Fruit fly (Drosophila melanogaster) whole organism, prepupa: ENCODE measurements around the gene Acp76A.
A peak's percentile ranks its signal among the peaks of the same experiment; 100 is the strongest.

Experiments used
- Blimp-1 ChIP-seq: fragments of 200-800 bp; sonication (Bioruptor generic); optimal IDR thresholded peaks from 3 replicates; lab custom pipeline; 2017; ENCODE audit warnings: missing biosample characterization, missing genetic modification characterization, mild to moderate bottlenecking, moderate library complexity, missing genetic modification reagents
- CG10669 ChIP-seq: fragments of 200-800 bp; sonication (Bioruptor generic); optimal IDR thresholded peaks from 3 replicates; lab custom pipeline; 2018; ENCODE audit warnings: missing biosample characterization, mild to moderate bottlenecking, missing genetic modification characterization, moderate library complexity
- CG11762 ChIP-seq: fragments of 200-800 bp; sonication (Bioruptor generic); optimal IDR thresholded peaks from 3 replicates; lab custom pipeline; 2016; ENCODE audit warnings: missing biosample characterization, missing genetic modification characterization; ENCODE audit not compliant: insufficient read depth
- CG11902 ChIP-seq: fragments of 200-800 bp; sonication (Bioruptor generic); optimal IDR thresholded peaks from 3 replicates; lab custom pipeline; 2016; ENCODE audit warnings: missing biosample characterization, missing genetic modification characterization
- CG15336 ChIP-seq: fragments of 200-800 bp; sonication (Bioruptor generic); IDR thresholded peaks from 2 replicates; pipeline ENCODE4 v1.3.6; 2022; ENCODE audit warnings: missing biosample characterization, missing genetic modification characterization
- CG3032 ChIP-seq: fragments of 200-800 bp; optimal IDR thresholded peaks from 2 replicates; lab custom pipeline; 2019; ENCODE audit warnings: missing biosample characterization, mild to moderate bottlenecking, missing genetic modification characterization, moderate library complexity
- CG31627 ChIP-seq: fragments of 200-800 bp; sonication (Bioruptor generic); optimal IDR thresholded peaks from 3 replicates; lab custom pipeline; 2016; ENCODE audit warnings: missing biosample characterization, missing genetic modification characterization
- CG32006 ChIP-seq: fragments of 200-800 bp; sonication (Bioruptor generic); optimal IDR thresholded peaks from 3 replicates; lab custom pipeline; 2017; ENCODE audit warnings: missing biosample characterization, mild to moderate bottlenecking, missing genetic modification characterization
- CG3919 ChIP-seq: fragments of 200-800 bp; sonication (Bioruptor generic); optimal IDR thresholded peaks from 3 replicates; lab custom pipeline; 2016; ENCODE audit warnings: missing biosample characterization, missing genetic modification characterization
- CG6163 ChIP-seq: fragments of 200-800 bp; sonication (Bioruptor generic); IDR thresholded peaks from 3 replicates; pipeline ENCODE4 v1.3.6; 2022; ENCODE audit warnings: missing biosample characterization, missing genetic modification characterization
- CG6276 ChIP-seq: fragments of 200-800 bp; sonication (Bioruptor generic); optimal IDR thresholded peaks from 2 replicates; lab custom pipeline; 2017; ENCODE audit warnings: missing biosample characterization, mild to moderate bottlenecking, missing genetic modification characterization
- CG6808 ChIP-seq: fragments of 200-800 bp; sonication (Bioruptor generic); optimal IDR thresholded peaks from 3 replicates; lab custom pipeline; 2017; ENCODE audit warnings: missing biosample characterization, missing genetic modification characterization, mild to moderate bottlenecking, moderate library complexity, missing genetic modification reagents
- CG6854 ChIP-seq: fragments of 200-800 bp; sonication (Bioruptor generic); optimal IDR thresholded peaks from 2 replicates; lab custom pipeline; 2017; ENCODE audit warnings: missing biosample characterization, mild to moderate bottlenecking, missing genetic modification characterization
- CG7368 ChIP-seq: fragments of 200-800 bp; sonication (Bioruptor generic); optimal IDR thresholded peaks from 3 replicates; lab custom pipeline; 2016; ENCODE audit warnings: missing biosample characterization, missing genetic modification characterization
- CG8319 ChIP-seq: fragments of 200-800 bp; sonication (Bioruptor generic); optimal IDR thresholded peaks from 3 replicates; lab custom pipeline; 2016; ENCODE audit warnings: missing biosample characterization, missing genetic modification characterization
- CG8632 ChIP-seq: fragments of 200-800 bp; sonication (Bioruptor generic); optimal IDR thresholded peaks from 3 replicates; lab custom pipeline; 2016; ENCODE audit warnings: missing biosample characterization, missing genetic modification characterization
- CG9139 ChIP-seq: fragments of 200-800 bp; sonication (Bioruptor generic); optimal IDR thresholded peaks from 3 replicates; lab custom pipeline; 2017; ENCODE audit warnings: missing biosample characterization, mild to moderate bottlenecking, missing genetic modification characterization
- Eip75B ChIP-seq: fragments of 200-800 bp; sonication (Bioruptor generic); optimal IDR thresholded peaks from 3 replicates; lab custom pipeline; 2016; ENCODE audit warnings: missing biosample characterization, missing genetic modification characterization
- Eip78C ChIP-seq: fragments of 200-800 bp; sonication (Bioruptor generic); peaks from one replicate; lab custom pipeline; 2016; ENCODE audit warnings: missing biosample characterization, missing genetic modification characterization
- Eip93F ChIP-seq: fragments of 200-800 bp; sonication (Bioruptor generic); optimal IDR thresholded peaks from 2 replicates; lab custom pipeline; 2016; ENCODE audit warnings: missing biosample characterization, mild to moderate bottlenecking, missing genetic modification characterization
- Hr38 ChIP-seq: sonication (Bioruptor generic); optimal IDR thresholded peaks from 2 replicates; lab custom pipeline; 2016; ENCODE audit warnings: missing biosample characterization, missing genetic modification characterization
- Hr39 ChIP-seq: fragments of 200-800 bp; sonication (Bioruptor generic); optimal IDR thresholded peaks from 2 replicates; lab custom pipeline; 2016; ENCODE audit warnings: missing biosample characterization, missing genetic modification characterization
- Lpt ChIP-seq: fragments of 200-800 bp; sonication (Bioruptor generic); optimal IDR thresholded peaks from 3 replicates; lab custom pipeline; 2016; ENCODE audit warnings: missing biosample characterization, missing genetic modification characterization
- Smox ChIP-seq: fragments of 200-800 bp; sonication (Bioruptor generic); optimal IDR thresholded peaks from 3 replicates; lab custom pipeline; 2016; ENCODE audit warnings: missing biosample characterization, missing genetic modification characterization
- Sox102F ChIP-seq: fragments of 200-800 bp; sonication (Bioruptor generic); optimal IDR thresholded peaks from 2 replicates; lab custom pipeline; 2016; ENCODE audit warnings: missing biosample characterization, mild to moderate bottlenecking, missing genetic modification characterization
- Sox14 ChIP-seq: fragments of 200-800 bp; sonication (Bioruptor generic); optimal IDR thresholded peaks from 3 replicates; lab custom pipeline; 2016; ENCODE audit warnings: missing biosample characterization, missing genetic modification characterization
- achi ChIP-seq: fragments of 200-800 bp; sonication (Bioruptor generic); optimal IDR thresholded peaks from 3 replicates; lab custom pipeline; 2016; ENCODE audit warnings: missing biosample characterization, missing genetic modification characterization
- acj6 ChIP-seq: fragments of 200-800 bp; sonication (Bioruptor generic); optimal IDR thresholded peaks from 3 replicates; lab custom pipeline; 2016; ENCODE audit warnings: missing biosample characterization, missing genetic modification characterization
- cyc ChIP-seq: fragments of 200-800 bp; sonication (Bioruptor generic); optimal IDR thresholded peaks from 3 replicates; lab custom pipeline; 2016; ENCODE audit warnings: missing biosample characterization, missing genetic modification characterization
- dac ChIP-seq: fragments of 200-800 bp; sonication (Bioruptor generic); optimal IDR thresholded peaks from 2 replicates; lab custom pipeline; 2017; ENCODE audit warnings: missing biosample characterization, mild to moderate bottlenecking, missing genetic modification characterization
- eg ChIP-seq: fragments of 200-800 bp; sonication (Bioruptor generic); IDR thresholded peaks from 3 replicates; pipeline ENCODE4 v1.3.6; 2022; ENCODE audit warnings: missing biosample characterization, missing genetic modification characterization
- esn ChIP-seq: fragments of 200-800 bp; sonication (Bioruptor generic); optimal IDR thresholded peaks from 2 replicates; lab custom pipeline; 2016; ENCODE audit warnings: missing biosample characterization, mild to moderate bottlenecking, missing genetic modification characterization, moderate library complexity
- fd85E ChIP-seq: fragments of 200-800 bp; sonication (Bioruptor generic); optimal IDR thresholded peaks from 3 replicates; lab custom pipeline; 2016; ENCODE audit warnings: missing biosample characterization, missing genetic modification characterization
- fkh ChIP-seq: fragments of 200-800 bp; sonication (Bioruptor generic); optimal IDR thresholded peaks from 3 replicates; lab custom pipeline; 2017; ENCODE audit warnings: missing biosample characterization, mild to moderate bottlenecking, missing genetic modification characterization, moderate library complexity
- salr ChIP-seq, 2 experiments: fragments of 200-800 bp; sonication (Bioruptor generic); optimal IDR thresholded peaks; 3 replicates each; lab custom pipeline; 2016 to 2018; ENCODE audit warnings: missing biosample characterization in 2 of 2, missing genetic modification characterization in 2 of 2, mild to moderate bottlenecking in 1 of 2
- spab ChIP-seq: fragments of 200-800 bp; sonication (Bioruptor generic); optimal IDR thresholded peaks from 2 replicates; lab custom pipeline; 2017; ENCODE audit warnings: missing biosample characterization, mild to moderate bottlenecking, missing genetic modification characterization, missing genetic modification reagents
- ss ChIP-seq, 2 experiments: fragments of 200-800 bp; sonication (Bioruptor generic); optimal IDR thresholded peaks; 2 replicates in 1 of 2; 3 replicates in 1 of 2; lab custom pipeline; 2017 to 2018; ENCODE audit warnings: mild to moderate bottlenecking in 2 of 2, missing biosample characterization in 2 of 2, missing genetic modification characterization in 2 of 2, moderate library complexity in 1 of 2
- svp ChIP-seq: fragments of 200-800 bp; sonication (Bioruptor generic); peaks from one replicate; lab custom pipeline; 2016; ENCODE audit warnings: missing biosample characterization, missing genetic modification characterization
- topi ChIP-seq: fragments of 200-800 bp; sonication (Bioruptor generic); optimal IDR thresholded peaks from 3 replicates; lab custom pipeline; 2016; ENCODE audit warnings: missing biosample characterization, missing genetic modification characterization

Gene Acp76A

dm6 chr3L:19045299-19046025 lies 6.4 kb downstream of the Acp76A start, which contains the start of gene nkd (continued):
- TF ChIP-seq fd85E (GFP tag; lab: Kevin White, UChicago) (peak; percentile 8), Eip93F (GFP tag; lab: Kevin White, UChicago) (peak; percentile 54), svp (GFP tag; lab: Kevin White, UChicago) (peak; percentile 91), CG8319 (GFP tag; lab: Kevin White, UChicago) (peak; percentile 63), CG7368 (GFP tag; lab: Kevin White, UChicago) (peak; percentile 79), Lpt (GFP tag; lab: Kevin White, UChicago) (peak; percentile 39), acj6 (GFP tag; lab: Kevin White, UChicago) (peak; percentile 82), salr (GFP tag; optimal IDR thresholded peaks at IDR 0.05; lab: Kevin White, UChicago) (peak in 1 of 2 experiments; percentile 71), CG6854 (GFP tag; lab: Kevin White, UChicago) (peak; percentile 67), CG11902 (GFP tag; lab: Kevin White, UChicago) (peak; percentile 36), CG10669 (GFP tag; lab: Kevin White, UChicago) (peak; percentile 66), spab (peak; percentile 55), eg (GFP tag; lab: Robert Waterston, UW) (peak; percentile 95), dac (GFP tag; lab: Kevin White, UChicago) (peak; percentile 10), CG8632 (GFP tag; lab: Kevin White, UChicago) (peak; percentile 90), CG11762 (peak; percentile 61)

dm6 chr3L:19044589-19045298 lies 7.1 kb downstream of the Acp76A start:
- TF ChIP-seq CG6808 (GFP tag; lab: Kevin White, UChicago), result no peak
- no peak for TF ChIP-seq topi
- no peak for TF ChIP-seq CG31627 (GFP tag; lab: Kevin White, UChicago)
- no peak for TF ChIP-seq CG32006 (GFP tag; lab: Kevin White, UChicago)
- no peak for TF ChIP-seq Hr39 (GFP tag; lab: Kevin White, UChicago)
- no peak for TF ChIP-seq Sox102F (GFP tag; lab: Kevin White, UChicago)
- no peak for TF ChIP-seq CG3032 (tag; lab: Kevin White, UChicago)
- TF ChIP-seq CG3919, result no peak
- TF ChIP-seq svp (GFP tag; lab: Kevin White, UChicago), result no peak
- TF ChIP-seq ss (GFP tag; optimal IDR thresholded peaks at IDR 0.05; lab: Kevin White, UChicago), result no peak
- TF ChIP-seq esn, result no peak
- no peak for TF ChIP-seq CG9139 (GFP tag; lab: Kevin White, UChicago)
- TF ChIP-seq eg (GFP tag; lab: Robert Waterston, UW), result peak; percentile 15
- no peak for TF ChIP-seq Sox14 (GFP tag; lab: Kevin White, UChicago)
- no peak for TF ChIP-seq CG8632 (GFP tag; lab: Kevin White, UChicago)
- TF ChIP-seq CG15336 (GFP tag; lab: Robert Waterston, UW), result peak; percentile 11; the same call in 1 of the 2 replicates
- TF ChIP-seq cyc (GFP tag; lab: Kevin White, UChicago), result no peak
- TF ChIP-seq Eip75B (GFP tag; lab: Kevin White, UChicago), result no peak
- TF ChIP-seq spab, result no peak
- TF ChIP-seq fkh (GFP tag; lab: Kevin White, UChicago), result peak; percentile 46
- TF ChIP-seq CG8319 (GFP tag; lab: Kevin White, UChicago), result no peak
- no peak for TF ChIP-seq CG6854 (GFP tag; lab: Kevin White, UChicago)
- TF ChIP-seq CG6276, result peak; percentile 40
- TF ChIP-seq Hr38, result no peak
- no peak for TF ChIP-seq Blimp-1 (GFP tag; lab: Kevin White, UChicago)
- no peak for TF ChIP-seq Eip93F (GFP tag; lab: Kevin White, UChicago)
- TF ChIP-seq Smox (GFP tag; lab: Kevin White, UChicago), result no peak
- no peak for TF ChIP-seq achi
- TF ChIP-seq Eip78C, result peak; percentile 55
- peak; percentile 43; the same call in 2 of the 3 replicates for TF ChIP-seq CG6163 (GFP tag; lab: Robert Waterston, UW)
